Fruit fly (Drosophila melanogaster) whole organism, embryonic: ENCODE measurements around the gene RpS14a.
A peak's percentile ranks its signal among the peaks of the same experiment; 100 is the strongest.

Source experiments
- Asciz ChIP-seq: fragments of 200-800 bp; sonication (Bioruptor generic); optimal IDR thresholded peaks from 2 replicates; lab custom pipeline; 2017; ENCODE audit warnings: missing biosample characterization, mild to moderate bottlenecking, missing genetic modification characterization, missing genetic modification reagents
- CG11247 ChIP-seq: fragments of 200-800 bp; sonication (Bioruptor generic); IDR thresholded peaks from 2 replicates; pipeline ENCODE4 v1.3.6; 2022; ENCODE audit warnings: missing biosample characterization, missing genetic modification characterization
- CG12236 ChIP-seq: fragments of 200-800 bp; sonication (Bioruptor generic); optimal IDR thresholded peaks from 2 replicates; lab custom pipeline; 2016; ENCODE audit warnings: missing biosample characterization, missing genetic modification characterization
- CG12659 ChIP-seq: fragments of 200-800 bp; sonication (Bioruptor generic); optimal IDR thresholded peaks from 3 replicates; lab custom pipeline; 2017; ENCODE audit warnings: mild to moderate bottlenecking, missing biosample characterization, missing genetic modification reagents, missing genetic modification characterization
- CG12942 ChIP-seq: fragments of 200-800 bp; sonication (Bioruptor generic); optimal IDR thresholded peaks from 3 replicates; lab custom pipeline; 2016; ENCODE audit warnings: missing biosample characterization, missing genetic modification characterization
- CG14965 ChIP-seq: fragments of 200-800 bp; sonication (Bioruptor generic); optimal IDR thresholded peaks from 2 replicates; lab custom pipeline; 2016; ENCODE audit warnings: missing biosample characterization, missing genetic modification characterization, borderline replicate concordance
- CG15696 ChIP-seq: fragments of 200-800 bp; sonication (Bioruptor generic); optimal IDR thresholded peaks from 2 replicates; lab custom pipeline; 2019; ENCODE audit warnings: missing biosample characterization, mild to moderate bottlenecking, missing genetic modification characterization, moderate library complexity
- CG16815 ChIP-seq: fragments of 200-800 bp; sonication (Bioruptor generic); optimal IDR thresholded peaks from 3 replicates; lab custom pipeline; 2017; ENCODE audit warnings: missing biosample characterization, mild to moderate bottlenecking, missing genetic modification characterization
- CG16863 ChIP-seq: fragments of 200-800 bp; sonication (Bioruptor generic); optimal IDR thresholded peaks from 3 replicates; lab custom pipeline; 2016; ENCODE audit warnings: missing biosample characterization, missing genetic modification characterization
- CG17328 ChIP-seq: fragments of 200-800 bp; sonication (Bioruptor generic); IDR thresholded peaks from 2 replicates; pipeline ENCODE4 v1.3.6; 2022; ENCODE audit warnings: missing biosample characterization, missing genetic modification characterization
- CG18476 ChIP-seq: fragments of 200-800 bp; sonication (Bioruptor generic); optimal IDR thresholded peaks from 2 replicates; lab custom pipeline; 2016; ENCODE audit warnings: missing biosample characterization, mild to moderate bottlenecking, missing genetic modification characterization
- CG2199 ChIP-seq: fragments of 200-800 bp; sonication (Bioruptor generic); IDR thresholded peaks from 3 replicates; pipeline ENCODE4 v1.3.6; 2022; ENCODE audit warnings: missing biosample characterization, missing genetic modification characterization
- CG2678 ChIP-seq: fragments of 200-800 bp; sonication (Bioruptor generic); optimal IDR thresholded peaks from 3 replicates; lab custom pipeline; 2019; ENCODE audit warnings: missing biosample characterization, mild to moderate bottlenecking, missing genetic modification characterization, moderate library complexity
- CG31365 ChIP-seq: fragments of 200-800 bp; sonication (Bioruptor generic); optimal IDR thresholded peaks from 2 replicates; lab custom pipeline; 2018; ENCODE audit warnings: missing biosample characterization, mild to moderate bottlenecking, missing genetic modification characterization
- CG32532 ChIP-seq: fragments of 200-800 bp; sonication (Bioruptor generic); IDR thresholded peaks from 2 replicates; pipeline ENCODE4 v1.3.6; 2022; ENCODE audit warnings: missing biosample characterization, missing genetic modification characterization
- CG3726 ChIP-seq: fragments of 200-800 bp; sonication (Bioruptor generic); IDR thresholded peaks from 3 replicates; pipeline ENCODE4, ENCODE4 v1.3.6; 2022; ENCODE audit warnings: missing biosample characterization, missing genetic modification characterization
- CG7928 ChIP-seq: fragments of 200-800 bp; sonication (Bioruptor generic); optimal IDR thresholded peaks from 2 replicates; lab custom pipeline; 2017; ENCODE audit warnings: missing biosample characterization, mild to moderate bottlenecking, missing genetic modification characterization
- CG9876 ChIP-seq: fragments of 200-800 bp; sonication (Bioruptor generic); optimal IDR thresholded peaks from 2 replicates; lab custom pipeline; 2016; ENCODE audit warnings: missing biosample characterization, missing genetic modification characterization
- Doc3 ChIP-seq: fragments of 200-800 bp; sonication (Bioruptor generic); IDR thresholded peaks from 3 replicates; pipeline ENCODE4 v1.3.6; 2022; ENCODE audit warnings: missing biosample characterization, missing genetic modification characterization; ENCODE audit not compliant: partially characterized antibody
- E2f1 ChIP-seq: fragments of 200-800 bp; sonication (Bioruptor generic); IDR thresholded peaks from 2 replicates; pipeline ENCODE4 v1.3.6; 2022; ENCODE audit warnings: missing biosample characterization, missing genetic modification characterization
- Elba2 ChIP-seq: fragments of 200-800 bp; sonication (Bioruptor generic); optimal IDR thresholded peaks from 3 replicates; lab custom pipeline; 2016; ENCODE audit warnings: missing biosample characterization, missing genetic modification characterization
- Ets65A ChIP-seq: fragments of 200-800 bp; sonication (Bioruptor generic); peaks from one replicate; lab custom pipeline; 2016; ENCODE audit warnings: missing biosample characterization, missing genetic modification characterization
- Gsc ChIP-seq: fragments of 200-800 bp; sonication (Bioruptor generic); IDR thresholded peaks from 2 replicates; pipeline ENCODE4 v1.3.6; 2022; ENCODE audit warnings: missing biosample characterization, missing genetic modification characterization
- H2.0 ChIP-seq: fragments of 200-800 bp; sonication (Bioruptor generic); IDR thresholded peaks from 2 replicates; pipeline ENCODE4 v1.3.6; 2022; ENCODE audit warnings: missing biosample characterization, missing genetic modification characterization
- HHEX ChIP-seq: fragments of 200-800 bp; sonication (Bioruptor generic); optimal IDR thresholded peaks from 3 replicates; lab custom pipeline; 2017; ENCODE audit warnings: missing biosample characterization, mild to moderate bottlenecking, missing genetic modification characterization, missing genetic modification reagents
- HmgZ ChIP-seq: fragments of 200-800 bp; sonication (Bioruptor generic); optimal IDR thresholded peaks from 2 replicates; lab custom pipeline; 2018; ENCODE audit warnings: missing biosample characterization, mild to moderate bottlenecking, missing genetic modification characterization
- Hr3 ChIP-seq: fragments of 200-800 bp; sonication (Bioruptor generic); optimal IDR thresholded peaks from 3 replicates; lab custom pipeline; 2016; ENCODE audit warnings: missing biosample characterization, missing genetic modification characterization
- Mes4 ChIP-seq: fragments of 200-800 bp; sonication (Bioruptor generic); optimal IDR thresholded peaks from 2 replicates; lab custom pipeline; 2016; ENCODE audit warnings: missing biosample characterization, missing genetic modification characterization
- NC2α ChIP-seq: fragments of 200-800 bp; sonication (Bioruptor generic); optimal IDR thresholded peaks from 2 replicates; lab custom pipeline; 2016; ENCODE audit warnings: missing biosample characterization, missing genetic modification characterization
- Opbp ChIP-seq: fragments of 200-800 bp; sonication (Bioruptor generic); IDR thresholded peaks from 3 replicates; pipeline ENCODE4 v1.3.6; 2022; ENCODE audit warnings: missing biosample characterization, missing genetic modification characterization; ENCODE audit not compliant: partially characterized antibody
- Pdp1 ChIP-seq, 2 experiments: fragments of 200-800 bp; sonication (Bioruptor generic); optimal IDR thresholded peaks; 3 replicates each; lab custom pipeline; 2016; ENCODE audit warnings: missing biosample characterization in 2 of 2, missing genetic modification characterization in 2 of 2, mild to moderate bottlenecking in 1 of 2, moderate library complexity in 1 of 2
- Rx ChIP-seq: fragments of 200-800 bp; sonication (Bioruptor generic); IDR thresholded peaks from 2 replicates; pipeline ENCODE4 v1.3.6; 2022; ENCODE audit warnings: missing biosample characterization, missing genetic modification characterization
- Xbp1 ChIP-seq: fragments of 200-800 bp; sonication (Bioruptor generic); optimal IDR thresholded peaks from 3 replicates; lab custom pipeline; 2016; ENCODE audit warnings: missing biosample characterization, mild to moderate bottlenecking, missing genetic modification characterization
- bbx ChIP-seq: fragments of 200-800 bp; sonication (Bioruptor generic); IDR thresholded peaks from 2 replicates; pipeline ENCODE4 v1.3.6; 2022; ENCODE audit warnings: missing biosample characterization, missing genetic modification characterization; ENCODE audit not compliant: partially characterized antibody
- cato ChIP-seq: fragments of 200-800 bp; sonication (Bioruptor generic); optimal IDR thresholded peaks from 2 replicates; lab custom pipeline; 2016; ENCODE audit warnings: missing biosample characterization, missing genetic modification characterization, borderline replicate concordance
- ftz-f1 ChIP-seq: fragments of 200-800 bp; sonication (Bioruptor generic); optimal IDR thresholded peaks from 2 replicates; lab custom pipeline; 2016; ENCODE audit warnings: missing biosample characterization, missing genetic modification characterization
- nau ChIP-seq: fragments of 200-800 bp; sonication (Bioruptor generic); optimal IDR thresholded peaks from 3 replicates; lab custom pipeline; 2017; ENCODE audit warnings: missing biosample characterization, mild to moderate bottlenecking, missing genetic modification characterization, missing genetic modification reagents
- odd ChIP-seq: fragments of 200-800 bp; sonication (Bioruptor generic); optimal IDR thresholded peaks from 2 replicates; lab custom pipeline; 2017; ENCODE audit warnings: missing biosample characterization, mild to moderate bottlenecking, missing genetic modification characterization
- ro ChIP-seq: fragments of 200-800 bp; sonication (Bioruptor generic); IDR thresholded peaks from 2 replicates; pipeline ENCODE4 v1.3.6; 2022; ENCODE audit warnings: missing biosample characterization, missing genetic modification characterization
- sens ChIP-seq: fragments of 200-800 bp; sonication (Bioruptor generic); peaks from one replicate; lab custom pipeline; 2016; ENCODE audit warnings: missing biosample characterization, missing genetic modification characterization
- sr ChIP-seq: fragments of 200-800 bp; sonication (Bioruptor generic); IDR thresholded peaks from 3 replicates; pipeline ENCODE4 v1.3.6; 2022; ENCODE audit warnings: missing biosample characterization, missing genetic modification characterization
- stwl ChIP-seq: fragments of 200-800 bp; sonication (Bioruptor generic); optimal IDR thresholded peaks from 3 replicates; lab custom pipeline; 2018; ENCODE audit warnings: missing biosample characterization, mild to moderate bottlenecking, missing genetic modification characterization, moderate library complexity
- tna ChIP-seq: fragments of 200-800 bp; sonication (Bioruptor generic); IDR thresholded peaks from 2 replicates; pipeline ENCODE4 v1.3.6; 2022; ENCODE audit warnings: missing biosample characterization, missing genetic modification characterization; ENCODE audit not compliant: partially characterized antibody

Gene RpS14a

dm6 chrX:7893411-7894122 lies 40.0 kb upstream of the RpS14a start, which contains the start of the genes CG45089, ND-MNLL and p115 (continued):
- TF ChIP-seq odd, result no peak
- TF ChIP-seq Mes4 (GFP tag; lab: Kevin White, UChicago), result no peak
- peak; percentile 67 for TF ChIP-seq Elba2 (GFP tag; lab: Kevin White, UChicago)

- TF ChIP-seq Doc3 (no peak), Ets65A (GFP tag; lab: Kevin White, UChicago) (peak; percentile 65), Opbp (GFP tag; lab: Robert Waterston, UW) (0 out of 3 replicates have a peak, but pooled peaks have one; percentile 10), sens (peak; percentile 53), CG12942 (GFP tag; lab: Kevin White, UChicago) (no peak)
Observed at dm6 chrX:7900659-7901058, 32.9 kb upstream of the RpS14a start.

dm6 chrX:7901153-7902038 lies 32.1 kb upstream of the RpS14a start, which contains the start of the genes RpS6 and bys:
TSS of gene RpS6 (minus strand) at chrX:7901331.
TSS of gene bys (plus strand) at chrX:7901880.
- TF ChIP-seq nau, result no peak
- peak; percentile 12; the same call in 1 of the 2 replicates for TF ChIP-seq E2f1 (GFP tag; lab: Robert Waterston, UW)
- peak; percentile 36 for TF ChIP-seq Hr3 (GFP tag; lab: Kevin White, UChicago)
- TF ChIP-seq CG15696 (tag; lab: Kevin White, UChicago), result peak; percentile 3
- peak; percentile 65 for TF ChIP-seq CG12659 (GFP tag; lab: Kevin White, UChicago)
- no peak for TF ChIP-seq Gsc (GFP tag; lab: Robert Waterston, UW)
- peak; percentile 57 for TF ChIP-seq HHEX (GFP tag; lab: Kevin White, UChicago)
- TF ChIP-seq NC2α (GFP tag; lab: Kevin White, UChicago), result no peak
- TF ChIP-seq CG16815 (GFP tag; lab: Kevin White, UChicago), result peak; percentile 45
- no peak for TF ChIP-seq HmgZ
- peak; percentile 68; the same call in 1 of the 2 replicates for TF ChIP-seq tna
- TF ChIP-seq CG2678, result peak; percentile 35
- peak; percentile 33; the same call in 1 of the 2 replicates for TF ChIP-seq H2.0 (GFP tag; lab: Robert Waterston, UW)
- no peak for TF ChIP-seq cato (GFP tag; lab: Kevin White, UChicago)
- peak; percentile 46; the same call in 1 of the 2 replicates for TF ChIP-seq CG17328
- no peak for TF ChIP-seq CG12236 (GFP tag; lab: Kevin White, UChicago)
- peak; percentile 70 for TF ChIP-seq CG11247
- TF ChIP-seq Asciz (GFP tag; lab: Kevin White, UChicago), result peak; percentile 64
- TF ChIP-seq Pdp1 (GFP tag; optimal IDR thresholded peaks at IDR 0.05; lab: Kevin White, UChicago), result peak; percentile 15 to 42
- peak; percentile 82 for TF ChIP-seq CG7928 (GFP tag; lab: Kevin White, UChicago)
- TF ChIP-seq CG18476 (GFP tag; lab: Kevin White, UChicago), result peak; percentile 21
- no peak for TF ChIP-seq CG14965 (GFP tag; lab: Kevin White, UChicago)
- no peak for TF ChIP-seq ftz-f1 (GFP tag; lab: Kevin White, UChicago)
- peak; percentile 23 for TF ChIP-seq stwl (tag; lab: Kevin White, UChicago)
- peak; percentile 54 for TF ChIP-seq Xbp1
- TF ChIP-seq Rx (GFP tag; lab: Robert Waterston, UW), result peak; percentile 17; the same call in 1 of the 2 replicates
- peak; percentile 6 for TF ChIP-seq CG9876 (GFP tag; lab: Kevin White, UChicago)
- peak; percentile 79; the same call in 1 of the 3 replicates for TF ChIP-seq CG2199
- no peak for TF ChIP-seq sens
- TF ChIP-seq CG32532 (GFP tag; lab: Robert Waterston, UW), result peak; percentile 73
- TF ChIP-seq CG16863 (GFP tag; lab: Kevin White, UChicago), result no peak
- 0 out of 3 replicates have a peak, but pooled peaks have one; percentile 23 for TF ChIP-seq CG3726 (GFP tag; lab: Robert Waterston, UW)
- TF ChIP-seq ro (GFP tag; lab: Robert Waterston, UW), result no peak; the same call in 1 of the 2 replicates
- TF ChIP-seq bbx (GFP tag; lab: Robert Waterston, UW), result peak; percentile 91
- 0 out of 3 replicates have a peak, but pooled peaks have one; percentile 37 for TF ChIP-seq sr (GFP tag; lab: Robert Waterston, UW)
- peak; percentile 6 for TF ChIP-seq CG31365
